Worm (Caenorhabditis elegans): ENCODE measurements around the gene cisd-1.

The cisd-1 gene

ce11 chrII:11484600-11484999 is 15.2 kb upstream of the cisd-1 start (continued):
- TF ChIP-seq hmg-1.1 (GFP tag; IDR thresholded peaks at IDR 0.05) (peak; percentile 95), madf-9 (GFP tag; conservative IDR thresholded peaks at IDR 0.05) (peak; percentile 94), Y75B8A.6 (GFP tag; IDR thresholded peaks at IDR 0.05) (peak; percentile 87), lin-1 (GFP tag; IDR thresholded peaks at IDR 0.05) (peak; percentile 92), snpc-4 (tag; optimal IDR thresholded peaks at IDR 0.05) (no peak), gei-8 (GFP tag; optimal IDR thresholded peaks at IDR 0.05) (peak; percentile 84), lin-15B (tag; optimal IDR thresholded peaks at IDR 0.05) (no peak), fos-1 (tag; optimal IDR thresholded peaks at IDR 0.05) (no peak), lir-3 (tag; optimal IDR thresholded peaks at IDR 0.05) (peak; percentile 87), lin-13 (GFP tag; optimal IDR thresholded peaks at IDR 0.05) (peak; percentile 73), hlh-11 (tag; optimal IDR thresholded peaks at IDR 0.05) (peak; percentile 73), ces-1 (GFP tag; optimal IDR thresholded peaks at IDR 0.05) (no peak), lin-38 (GFP tag; IDR thresholded peaks at IDR 0.05) (peak; percentile 88), sdz-12 (GFP tag; optimal IDR thresholded peaks at IDR 0.05) (peak; percentile 79), nhr-28 (tag; optimal IDR thresholded peaks at IDR 0.05) (no peak), zfp-3 (GFP tag; conservative IDR thresholded peaks at IDR 0.05) (0 out of 2 replicates have a peak, but pooled peaks have one; percentile 48), nhr-41 (GFP tag; IDR thresholded peaks at IDR 0.05) (peak; percentile 95), daf-8 (GFP tag; IDR thresholded peaks at IDR 0.05) (no peak), nhr-48 (tag; optimal IDR thresholded peaks at IDR 0.05) (peak; percentile 76), tra-1 (GFP tag; IDR thresholded peaks at IDR 0.05) (peak; percentile 93), nhr-102 (tag; optimal IDR thresholded peaks at IDR 0.05) (peak; percentile 75), nhr-77 (tag; optimal IDR thresholded peaks at IDR 0.05) (peak; percentile 64), ceh-28 (tag; optimal IDR thresholded peaks at IDR 0.05) (no peak), mxl-3 (GFP tag; optimal IDR thresholded peaks at IDR 0.05) (peak; percentile 88), Y48G9A.11 (GFP tag; IDR thresholded peaks at IDR 0.05) (peak; percentile 78), lim-7 (GFP tag; IDR thresholded peaks at IDR 0.05) (peak; percentile 100), duxl-1 (tag; optimal IDR thresholded peaks at IDR 0.05; ENCODE audit: poor library complexity) (peak; percentile 72), unc-130 (GFP tag; optimal IDR thresholded peaks at IDR 0.05) (peak; percentile 85), Y5F2A.4 (GFP tag; optimal IDR thresholded peaks at IDR 0.05) (peak; percentile 95), zip-11 (GFP tag; IDR thresholded peaks at IDR 0.05) (peak; percentile 91), F44E2.7 (GFP tag; IDR thresholded peaks at IDR 0.05) (peak; percentile 96), ztf-7 (tag; optimal IDR thresholded peaks at IDR 0.05) (no peak), dmd-8 (GFP tag; IDR thresholded peaks at IDR 0.05) (peak; percentile 100), lin-39 (tag; optimal IDR thresholded peaks at IDR 0.05) (no peak), zfp-2 (tag; optimal IDR thresholded peaks at IDR 0.05) (peak; percentile 70), R02D3.7 (tag; optimal IDR thresholded peaks at IDR 0.05) (peak; percentile 15), nhr-10 (tag; optimal IDR thresholded peaks at IDR 0.05) (no peak), F10B5.3 (tag; optimal IDR thresholded peaks at IDR 0.05) (peak; percentile 77), mes-2 (tag; optimal IDR thresholded peaks at IDR 0.05; ENCODE audit: poor library complexity, severe bottlenecking) (peak; percentile 88), pha-4 (GFP tag; IDR thresholded peaks at IDR 0.05) (peak; percentile 96), pha-4 (tag; optimal IDR thresholded peaks at IDR 0.05) (no peak), F37D6.2 (tag; optimal IDR thresholded peaks at IDR 0.05) (peak; percentile 72), zip-2 (tag; optimal IDR thresholded peaks at IDR 0.05) (peak; percentile 51), zag-1 (tag; optimal IDR thresholded peaks at IDR 0.05) (no peak), ceh-62 (tag; optimal IDR thresholded peaks at IDR 0.05) (no peak), rbr-2 (tag; optimal IDR thresholded peaks at IDR 0.05) (peak; percentile 87), daf-12 (tag; optimal IDR thresholded peaks at IDR 0.05) (no peak), T26A8.4 (GFP tag; IDR thresholded peaks at IDR 0.05) (peak; percentile 88), mdl-1 (tag; optimal IDR thresholded peaks at IDR 0.05) (peak; percentile 34 to 86), set-16 (GFP tag; IDR thresholded peaks at IDR 0.05) (peak; percentile 56; the same call in 1 of the 2 replicates), nhr-25 (tag; optimal IDR thresholded peaks at IDR 0.05; ENCODE audit: borderline replicate concordance, insufficient read depth) (peak; percentile 44), skn-1 (tag; optimal IDR thresholded peaks at IDR 0.05) (no peak)
